Fruit fly (Drosophila melanogaster): ENCODE measurements around the gene Spp.

The Spp gene

dm6 chr2L:497657-498473 lies 46.6 kb downstream of the Spp start (continued):
- TF ChIP-seq ranshi (GFP tag; IDR thresholded peaks at IDR 0.05) (no peak; the same call in 1 of the 2 replicates), insv (GFP tag; optimal IDR thresholded peaks at IDR 0.05) (no peak), CG14710 (tag; optimal IDR thresholded peaks at IDR 0.05) (no peak), CG3726 (GFP tag; IDR thresholded peaks at IDR 0.05) (no peak), CG9932 (GFP tag; IDR thresholded peaks at IDR 0.05) (no peak), Stat92E (GFP tag; optimal IDR thresholded peaks at IDR 0.05) (no peak), slbo (GFP tag; IDR thresholded peaks at IDR 0.05) (peak; percentile 37), CG7786 (GFP tag; optimal IDR thresholded peaks at IDR 0.05) (no peak), CG17361 (GFP tag; IDR thresholded peaks at IDR 0.05) (0 out of 3 replicates have a peak, but pooled peaks have one; percentile 10), wek (GFP tag; optimal IDR thresholded peaks at IDR 0.05) (no peak), lbe (GFP tag; optimal IDR thresholded peaks at IDR 0.05) (no peak), inv (GFP tag; IDR thresholded peaks at IDR 0.05; ENCODE audit: partially characterized antibody) (no peak), NfI (GFP tag; optimal IDR thresholded peaks at IDR 0.05) (no peak), mam (GFP tag; optimal IDR thresholded peaks at IDR 0.05) (no peak), D (optimal IDR thresholded peaks at IDR 0.05) (no peak), D (GFP tag; optimal IDR thresholded peaks at IDR 0.05) (no peak), Blimp-1 (GFP tag; optimal IDR thresholded peaks at IDR 0.05) (no peak), CG1832 (GFP tag; optimal IDR thresholded peaks at IDR 0.05) (no peak), CG31388 (GFP tag; optimal IDR thresholded peaks at IDR 0.05) (no peak), klu (GFP tag; IDR thresholded peaks at IDR 0.05) (no peak), Side (GFP tag; optimal IDR thresholded peaks at IDR 0.05) (no peak), bigmax (GFP tag; optimal IDR thresholded peaks at IDR 0.05) (no peak), CG10431 (GFP tag; optimal IDR thresholded peaks at IDR 0.05) (no peak), gce (GFP tag; IDR thresholded peaks at IDR 0.05) (no peak), CG13424 (tag; optimal IDR thresholded peaks at IDR 0.05) (no peak), Dll (GFP tag; IDR thresholded peaks at IDR 0.05; ENCODE audit: partially characterized antibody) (no peak), crc (GFP tag; optimal IDR thresholded peaks at IDR 0.05) (no peak), Ets65A (GFP tag) (peak; percentile 71), CTCF (GFP tag; optimal IDR thresholded peaks at IDR 0.05) (no peak), nmo (GFP tag; optimal IDR thresholded peaks at IDR 0.05) (peak; percentile 8), CG3065 (GFP tag; optimal IDR thresholded peaks at IDR 0.05) (no peak), Drgx (GFP tag; IDR thresholded peaks at IDR 0.05) (no peak), tgo (GFP tag; IDR thresholded peaks at IDR 0.05) (no peak), row (GFP tag; IDR thresholded peaks at IDR 0.05) (peak; percentile 41; the same call in 1 of the 3 replicates), cas (GFP tag; IDR thresholded peaks at IDR 0.05) (no peak), CG11560 (tag; IDR thresholded peaks at IDR 0.05) (no peak), BtbVII (GFP tag; optimal IDR thresholded peaks at IDR 0.05) (no peak), gsb (GFP tag; IDR thresholded peaks at IDR 0.05) (no peak), CG33213 (GFP tag; optimal IDR thresholded peaks at IDR 0.05) (no peak), nerfin-1 (tag; optimal IDR thresholded peaks at IDR 0.05) (no peak), tll (GFP tag; optimal IDR thresholded peaks at IDR 0.05) (no peak), CG3281 (GFP tag; optimal IDR thresholded peaks at IDR 0.05) (no peak), CrebB (tag; optimal IDR thresholded peaks at IDR 0.05) (no peak), disco-r (GFP tag; optimal IDR thresholded peaks at IDR 0.05) (no peak), ERR (GFP tag; optimal IDR thresholded peaks at IDR 0.05) (no peak), Lim3 (GFP tag; IDR thresholded peaks at IDR 0.05) (no peak), CG2120 (GFP tag; optimal IDR thresholded peaks at IDR 0.05) (peak; percentile 30), pnt (GFP tag; optimal IDR thresholded peaks at IDR 0.05) (no peak), CG13624 (GFP tag; optimal IDR thresholded peaks at IDR 0.05) (no peak), ind (GFP tag; optimal IDR thresholded peaks at IDR 0.05) (no peak), Chrac-16 (GFP tag; optimal IDR thresholded peaks at IDR 0.05) (no peak)

All from whole organism, embryonic.